Worm (Caenorhabditis elegans) whole organism, late embryonic: ENCODE results near the gene adh-1.

Experiments used
- C08G9.2 ChIP-seq: sonication (generic microtip); optimal IDR thresholded peaks from 2 replicates; lab custom pipeline; 2016; ENCODE audit warnings: mild to moderate bottlenecking, missing genetic modification characterization, moderate library complexity, missing compliant biosample characterization
- che-1 ChIP-seq: sonication (generic microtip); optimal IDR thresholded peaks from 2 replicates; lab custom pipeline; 2016; ENCODE audit warnings: mild to moderate bottlenecking, missing genetic modification characterization, missing compliant biosample characterization
- elt-2 ChIP-seq: sonication (generic microtip); optimal IDR thresholded peaks from 2 replicates; lab custom pipeline; 2016; ENCODE audit warnings: missing genetic modification reagents, missing genetic modification characterization, missing compliant biosample characterization
- hlh-6 ChIP-seq: sonication (generic microtip); optimal IDR thresholded peaks from 2 replicates; lab custom pipeline; 2016; ENCODE audit warnings: missing genotype, missing genetic modification characterization, missing compliant biosample characterization
- ttx-3 ChIP-seq: sonication (generic microtip); optimal IDR thresholded peaks from 2 replicates; lab custom pipeline; 2016; ENCODE audit warnings: missing genetic modification reagents, missing genetic modification characterization, missing compliant biosample characterization

DNA sequence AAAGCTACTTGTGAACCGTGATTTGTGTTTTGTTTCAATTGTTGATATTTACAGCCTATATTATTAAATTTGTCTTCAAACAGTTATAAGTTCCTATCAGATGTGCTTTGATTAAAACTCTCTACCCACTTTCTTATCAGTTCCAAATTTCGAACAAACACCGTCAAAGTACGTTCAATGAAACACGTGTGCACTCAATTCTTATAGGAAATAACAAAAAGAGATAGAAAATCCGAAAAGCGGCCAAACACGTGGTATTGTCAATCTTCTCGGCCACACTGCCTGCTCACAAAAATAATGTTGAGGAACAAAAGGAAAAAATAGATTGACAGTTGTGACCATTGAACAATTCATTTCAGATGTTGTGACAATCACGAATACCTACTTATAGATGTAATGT lies 2.1 kb upstream of the adh-1 start:
- TF ChIP-seq ttx-3 (tag; lab: Kevin White, UChicago), result no peak
- no peak for TF ChIP-seq C08G9.2
- TF ChIP-seq elt-2, result peak; percentile 38
- no peak for TF ChIP-seq che-1 (tag; lab: Kevin White, UChicago)
- no peak for TF ChIP-seq hlh-6 (tag; lab: Kevin White, UChicago)
